Fruit fly (Drosophila melanogaster) whole organism, wandering third instar larva: ENCODE results near the gene CG42750.

Source experiments
- Abd-B ChIP-seq: fragments of >200 bp; optimal IDR thresholded peaks from 2 replicates; lab custom pipeline; 2017; ENCODE audit warnings: missing biosample characterization, missing genetic modification characterization
- Hr78 ChIP-seq: fragments of >200 bp; optimal IDR thresholded peaks from 2 replicates; lab custom pipeline; 2017; ENCODE audit warnings: missing biosample characterization, missing genetic modification characterization
- Myc ChIP-seq: fragments of >200 bp; optimal IDR thresholded peaks from 2 replicates; lab custom pipeline; 2017
- ey ChIP-seq: fragments of 200-800 bp; sonication (Bioruptor generic); optimal IDR thresholded peaks from 2 replicates; lab custom pipeline; 2016; ENCODE audit warnings: missing biosample characterization, missing genetic modification characterization
- foxo ChIP-seq, 2 experiments: fragments of 200-800 bp; sonication (Bioruptor generic); optimal IDR thresholded peaks; 2 replicates in 1 of 2; 3 replicates in 1 of 2; lab custom pipeline; 2016 to 2017; ENCODE audit warnings: missing biosample characterization in 2 of 2, missing genetic modification characterization in 2 of 2
- h ChIP-seq: fragments of 200-800 bp; sonication (Bioruptor generic); optimal IDR thresholded peaks from 3 replicates; lab custom pipeline; 2016; ENCODE audit warnings: missing biosample characterization, mild to moderate bottlenecking, missing genetic modification characterization
- jim ChIP-seq: fragments of 175-275, 200-325 bp; sonication (Bioruptor generic); optimal IDR thresholded peaks from 2 replicates; lab custom pipeline; 2016; ENCODE audit warnings: missing biosample characterization, mild to moderate bottlenecking, missing genetic modification characterization
- lola ChIP-seq: fragments of >200 bp; optimal IDR thresholded peaks from 2 replicates; lab custom pipeline; 2017; ENCODE audit warnings: missing biosample characterization, missing genetic modification characterization

- TF ChIP-seq Myc (lab: Kevin White, UChicago): no peak
- no peak for TF ChIP-seq lola (GFP tag; lab: Kevin White, UChicago)
- TF ChIP-seq foxo (GFP tag; optimal IDR thresholded peaks at IDR 0.05; lab: Kevin White, UChicago): no peak
- TF ChIP-seq Hr78: no peak
- TF ChIP-seq ey (GFP tag; lab: Kevin White, UChicago): no peak
- TF ChIP-seq Abd-B (GFP tag; lab: Kevin White, UChicago): no peak
- TF ChIP-seq jim (GFP tag; lab: Kevin White, UChicago): no peak
- no peak for TF ChIP-seq h (GFP tag; lab: Kevin White, UChicago)
These were observed 141.0 kb downstream of the CG42750 start for dm6 chr2L:18134615-18135014.
